Worm (Caenorhabditis elegans) whole organism, young adult: ENCODE measurements around the gene ptr-25.
A peak's percentile ranks its signal among the peaks of the same experiment; 100 is the strongest.

ENCODE experiments used
- C06A6.2 ChIP-seq: fragments of 200-800 bp; sonication (Bioruptor generic); conservative IDR thresholded peaks from 2 replicates; pipeline ENCODE4 v1.3.6; 2022; ENCODE audit warnings: missing genetic modification characterization, missing compliant biosample characterization
- D2030.7 ChIP-seq: fragments of 200-800 bp; sonication (Bioruptor generic); IDR thresholded peaks from 2 replicates; pipeline ENCODE4 v1.3.6; 2022; ENCODE audit warnings: missing genetic modification reagents, missing genetic modification characterization, missing compliant biosample characterization
- F23B12.7 ChIP-seq: sonication (generic microtip); optimal IDR thresholded peaks from 2 replicates; lab custom pipeline; 2017; ENCODE audit warnings: missing genetic modification characterization, mild to moderate bottlenecking, missing compliant biosample characterization, antibody characterized with exemption, moderate library complexity; ENCODE audit not compliant: insufficient read depth
- F37B4.10 ChIP-seq: fragments of 200-800 bp; sonication (Bioruptor generic); IDR thresholded peaks from 2 replicates; pipeline ENCODE4 v1.3.6; 2022; ENCODE audit warnings: missing genetic modification characterization, missing compliant biosample characterization
- F57A8.1 ChIP-seq: fragments of 200-800 bp; sonication (Bioruptor generic); optimal IDR thresholded peaks from 2 replicates; lab custom pipeline; 2018; ENCODE audit warnings: mild to moderate bottlenecking, missing genetic modification characterization, moderate library complexity, missing compliant biosample characterization
- attf-5 ChIP-seq: fragments of 200-800 bp; sonication (Bioruptor generic); optimal IDR thresholded peaks from 2 replicates; lab custom pipeline; 2018; ENCODE audit warnings: mild to moderate bottlenecking, missing genetic modification characterization, missing compliant biosample characterization
- attf-6 ChIP-seq: fragments of 200-800 bp; sonication (Bioruptor generic); IDR thresholded peaks from 2 replicates; pipeline ENCODE4 v1.3.6; 2022; ENCODE audit warnings: missing genetic modification reagents, missing genetic modification characterization, missing compliant biosample characterization
- bed-2 ChIP-seq: fragments of 200-800 bp; sonication (Bioruptor generic); IDR thresholded peaks from 2 replicates; pipeline ENCODE4 v1.3.6; 2022; ENCODE audit warnings: missing genetic modification reagents, missing genetic modification characterization, missing compliant biosample characterization
- ccch-3 ChIP-seq: fragments of 200-800 bp; sonication (Bioruptor generic); optimal IDR thresholded peaks from 2 replicates; lab custom pipeline; 2018; ENCODE audit warnings: mild to moderate bottlenecking, missing genetic modification characterization, missing compliant biosample characterization
- ceh-58 ChIP-seq: fragments of 200-800 bp; sonication (Bioruptor generic); IDR thresholded peaks from 2 replicates; pipeline ENCODE4 v1.3.6; 2022; ENCODE audit warnings: missing genetic modification characterization, missing compliant biosample characterization
- ceh-91 ChIP-seq: fragments of 200-800 bp; sonication (Bioruptor generic); IDR thresholded peaks from 2 replicates; pipeline ENCODE4 v1.3.6; 2022; ENCODE audit warnings: missing genetic modification reagents, missing genetic modification characterization, missing compliant biosample characterization
- dpl-1 ChIP-seq: fragments of 150-350 bp; optimal IDR thresholded peaks from 2 replicates; lab custom pipeline; 2014; ENCODE audit warnings: missing biosample characterization, missing genetic modification reagents, missing genetic modification characterization
- egl-18 ChIP-seq: fragments of 200-800 bp; sonication (Bioruptor generic); IDR thresholded peaks from 2 replicates; pipeline ENCODE4 v1.3.6; 2022; ENCODE audit warnings: missing genetic modification reagents, missing genetic modification characterization, missing compliant biosample characterization
- egrh-3 ChIP-seq: fragments of 200-800 bp; sonication (Bioruptor generic); IDR thresholded peaks from 2 replicates; pipeline ENCODE4 v1.3.6; 2022; ENCODE audit warnings: missing genetic modification reagents, missing genetic modification characterization, missing compliant biosample characterization
- fkh-3 ChIP-seq: sonication (generic microtip); optimal IDR thresholded peaks from 2 replicates; lab custom pipeline; 2016; ENCODE audit warnings: mild to moderate bottlenecking, missing genetic modification characterization, missing compliant biosample characterization
- gei-17 ChIP-seq: fragments of 200-800 bp; sonication (Bioruptor generic); optimal IDR thresholded peaks from 2 replicates; lab custom pipeline; 2018; ENCODE audit warnings: mild to moderate bottlenecking, missing genetic modification characterization, missing compliant biosample characterization
- hlh-26 ChIP-seq: fragments of 200-800 bp; sonication (Bioruptor generic); conservative IDR thresholded peaks from 2 replicates; pipeline ENCODE4 v1.3.6; 2022; ENCODE audit warnings: missing genetic modification reagents, missing genetic modification characterization, missing compliant biosample characterization
- hmg-20 ChIP-seq: fragments of 200-800 bp; sonication (Bioruptor generic); IDR thresholded peaks from 2 replicates; pipeline ENCODE4 v1.3.6; 2022; ENCODE audit warnings: missing genetic modification reagents, missing genetic modification characterization, missing compliant biosample characterization
- hrde-1 ChIP-seq: sonication (generic microtip); optimal IDR thresholded peaks from 2 replicates; lab custom pipeline; 2016; ENCODE audit warnings: missing genetic modification characterization, mild to moderate bottlenecking, missing compliant biosample characterization, moderate library complexity, missing genotype, missing genetic modification reagents, borderline replicate concordance
- lag-1 ChIP-seq: fragments of 200-800 bp; sonication (Bioruptor generic); IDR thresholded peaks from 2 replicates; pipeline ENCODE4 v1.3.6; 2022; ENCODE audit warnings: missing genetic modification reagents, missing genetic modification characterization, missing compliant biosample characterization
- let-607 ChIP-seq, 2 experiments: fragments of 200-800 bp in 1 of 2; sonication (Bioruptor generic) in 1 of 2; sonication (generic microtip) in 1 of 2; optimal IDR thresholded peaks; 2 replicates each; lab custom pipeline; 2016 to 2018; ENCODE audit warnings: mild to moderate bottlenecking in 2 of 2, missing compliant biosample characterization in 2 of 2, missing genetic modification characterization in 2 of 2, moderate library complexity in 2 of 2, missing genotype in 1 of 2
- lin-26 ChIP-seq: fragments of 200-800 bp; sonication (Bioruptor generic); IDR thresholded peaks from 2 replicates; pipeline ENCODE4 v1.3.6; 2022; ENCODE audit warnings: missing genetic modification reagents, missing genetic modification characterization, missing compliant biosample characterization
- lin-35 ChIP-seq, 3 experiments: fragments of 150-350 bp in 2 of 3; sonication (generic microtip) in 1 of 3; optimal IDR thresholded peaks; 2 replicates each; lab custom pipeline; 2014 to 2018; ENCODE audit warnings: missing biosample characterization in 3 of 3, missing genetic modification characterization in 3 of 3, missing genetic modification reagents in 3 of 3
- lin-54 ChIP-seq: fragments of 200-800 bp; sonication (Bioruptor generic); optimal IDR thresholded peaks from 2 replicates; lab custom pipeline; 2018; ENCODE audit warnings: mild to moderate bottlenecking, missing genetic modification characterization, missing compliant biosample characterization
- mes-4 ChIP-seq: sonication (generic microtip); optimal IDR thresholded peaks from 2 replicates; lab custom pipeline; 2016; ENCODE audit warnings: missing genotype, missing genetic modification characterization, missing compliant biosample characterization
- nfyb-1 ChIP-seq: fragments of 200-800 bp; sonication (Bioruptor generic); IDR thresholded peaks from 2 replicates; pipeline ENCODE4 v1.3.6; 2022; ENCODE audit warnings: missing genetic modification reagents, missing genetic modification characterization, missing compliant biosample characterization
- nhr-120 ChIP-seq: fragments of 200-800 bp; sonication (Bioruptor generic); IDR thresholded peaks from 2 replicates; pipeline ENCODE4 v1.3.6; 2022; ENCODE audit warnings: missing genetic modification characterization, missing compliant biosample characterization
- nhr-179 ChIP-seq: sonication (generic microtip); optimal IDR thresholded peaks from 2 replicates; lab custom pipeline; 2016; ENCODE audit warnings: mild to moderate bottlenecking, missing genetic modification characterization, missing compliant biosample characterization
- nhr-27 ChIP-seq: fragments of 200-800 bp; sonication (Bioruptor generic); optimal IDR thresholded peaks from 2 replicates; lab custom pipeline; 2018; ENCODE audit warnings: mild to moderate bottlenecking, missing genetic modification characterization, moderate library complexity, missing compliant biosample characterization
- nhr-90 ChIP-seq: sonication (generic microtip); optimal IDR thresholded peaks from 2 replicates; lab custom pipeline; 2016; ENCODE audit warnings: missing genotype, mild to moderate bottlenecking, missing genetic modification characterization, missing compliant biosample characterization
- pha-4 ChIP-seq: fragments of 150-350 bp; sonication (generic microtip); optimal IDR thresholded peaks from 2 replicates; lab custom pipeline; 2014; ENCODE audit warnings: missing biosample characterization, missing genetic modification reagents, missing genetic modification characterization
- snpc-4 ChIP-seq, 5 experiments: fragments of 150-350 bp in 1 of 5; sonication (generic microtip) in 4 of 5; optimal IDR thresholded peaks; 2 replicates each; lab custom pipeline; 2014 to 2018; ENCODE audit warnings: missing genetic modification characterization in 5 of 5, missing biosample characterization in 3 of 5, antibody characterized with exemption in 2 of 5, mild to moderate bottlenecking in 2 of 5, missing compliant biosample characterization in 2 of 5, missing genotype in 2 of 5, moderate library complexity in 2 of 5, missing genetic modification reagents in 1 of 5
- zim-3 ChIP-seq: sonication (generic microtip); optimal IDR thresholded peaks from 2 replicates; lab custom pipeline; 2017; ENCODE audit warnings: mild to moderate bottlenecking, missing genetic modification characterization, moderate library complexity, missing compliant biosample characterization
- ztf-28 ChIP-seq: fragments of 200-800 bp; sonication (Bioruptor generic); IDR thresholded peaks from 2 replicates; pipeline ENCODE4 v1.3.6; 2022; ENCODE audit warnings: missing genetic modification reagents, missing genetic modification characterization, missing compliant biosample characterization

Gene ptr-25

ce11 chrIII:10512570-10512969 lies 24.6 kb downstream of the ptr-25 start:
- no peak for TF ChIP-seq F37B4.10
- TF ChIP-seq ztf-28 (GFP tag; lab: Robert Waterston, UW), result no peak
- no peak for TF ChIP-seq zim-3 (tag; lab: Kevin White, UChicago)
- TF ChIP-seq egl-18 (GFP tag; lab: Robert Waterston, UW), result no peak
- TF ChIP-seq lin-54 (GFP tag; lab: Kevin White, UChicago), result no peak
- no peak for TF ChIP-seq hlh-26

- no peak for TF ChIP-seq pha-4 (tag; lab: Kevin White, UChicago)
- no peak for TF ChIP-seq bed-2
- TF ChIP-seq mes-4 (tag; lab: Kevin White, UChicago), result no peak
- TF ChIP-seq lin-26 (GFP tag; lab: Robert Waterston, UW), result no peak
- no peak for TF ChIP-seq ceh-91 (GFP tag; lab: Robert Waterston, UW)
- TF ChIP-seq hmg-20, result no peak
- TF ChIP-seq nhr-90 (tag; lab: Kevin White, UChicago), result no peak
- TF ChIP-seq gei-17, result no peak
- TF ChIP-seq ccch-3 (GFP tag; lab: Kevin White, UChicago), result no peak
- no peak for TF ChIP-seq fkh-3 (tag; lab: Kevin White, UChicago)
- no peak for TF ChIP-seq let-607 (tag; optimal IDR thresholded peaks at IDR 0.05; lab: Kevin White, UChicago)
- TF ChIP-seq snpc-4 (GFP tag; optimal IDR thresholded peaks at IDR 0.05; lab: Kevin White, UChicago), result no peak
- TF ChIP-seq snpc-4 (tag; optimal IDR thresholded peaks at IDR 0.05; lab: Kevin White, UChicago), result no peak
These were observed 27.8 kb downstream of the ptr-25 start for ce11 chrIII:10515751-10516150.

- TF ChIP-seq ceh-58 (no peak), nfyb-1 (GFP tag; lab: Robert Waterston, UW) (0 out of 2 replicates have a peak, but pooled peaks have one; percentile 51)
These were observed 31.0 kb downstream of the ptr-25 start for ce11 chrIII:10518884-10519283.

- TF ChIP-seq F57A8.1 (GFP tag; lab: Kevin White, UChicago) (no peak), nhr-179 (tag; lab: Kevin White, UChicago) (no peak), hrde-1 (tag; lab: Kevin White, UChicago) (no peak), dpl-1 (GFP tag; lab: Kevin White, UChicago) (no peak), lin-35 (GFP tag; optimal IDR thresholded peaks at IDR 0.05; lab: Kevin White, UChicago) (no peak), attf-6 (no peak), nfyb-1 (GFP tag; lab: Robert Waterston, UW) (no peak), nhr-27 (tag; lab: Kevin White, UChicago) (no peak), nhr-120 (GFP tag; lab: Robert Waterston, UW) (no peak), attf-5 (GFP tag; lab: Kevin White, UChicago) (no peak), snpc-4 (GFP tag; optimal IDR thresholded peaks at IDR 0.05; lab: Kevin White, UChicago) (no peak), snpc-4 (tag; optimal IDR thresholded peaks at IDR 0.05; lab: Kevin White, UChicago) (no peak), lag-1 (GFP tag; lab: Robert Waterston, UW) (no peak), D2030.7 (GFP tag; lab: Robert Waterston, UW) (no peak)
These were observed 31.7 kb downstream of the ptr-25 start for ce11 chrIII:10519615-10520014.

ce11 chrIII:10520523-10520922 lies 32.6 kb downstream of the ptr-25 start, which contains the start of gene unc-49:
Gene unc-49 (plus strand): TSS chrIII:10520762.
- TF ChIP-seq C06A6.2 (GFP tag; lab: Robert Waterston, UW), result no peak
- TF ChIP-seq F23B12.7 (tag; lab: Kevin White, UChicago), result no peak
- TF ChIP-seq egrh-3 (GFP tag; lab: Robert Waterston, UW), result 0 out of 2 replicates have a peak, but pooled peaks have one; percentile 6
